Fruit fly (Drosophila melanogaster): ENCODE measurements around the gene CheB93a.

The CheB93a gene

DNA sequence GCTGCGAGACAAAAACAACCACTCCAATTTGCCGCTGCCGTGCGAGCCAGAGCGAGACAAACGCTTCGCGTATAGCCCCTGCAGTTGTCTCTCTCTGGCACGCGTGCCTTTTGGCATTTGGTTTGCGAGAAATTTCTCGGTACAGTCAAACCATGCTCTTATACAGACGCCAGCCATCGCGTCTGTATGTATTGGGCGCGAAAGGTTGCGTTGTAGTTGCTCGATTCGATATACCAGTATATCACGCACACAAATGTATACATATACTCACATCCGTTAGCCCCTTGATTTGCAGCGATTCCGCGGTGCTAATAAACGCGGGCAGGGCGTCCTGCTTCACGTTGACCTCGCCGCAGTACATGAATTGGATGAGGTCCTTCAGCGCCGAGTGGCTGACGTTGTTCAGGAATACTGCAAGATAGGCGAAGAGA is 30.9 kb upstream of the CheB93a start (continued):
- no peak for TF ChIP-seq CG6254 (GFP tag; optimal IDR thresholded peaks at IDR 0.05)
- peak; percentile 38 for TF ChIP-seq CG31365 (tag; optimal IDR thresholded peaks at IDR 0.05)
- no peak for TF ChIP-seq CG4404 (GFP tag; IDR thresholded peaks at IDR 0.05)
- TF ChIP-seq tna (GFP tag; IDR thresholded peaks at IDR 0.05; ENCODE audit: partially characterized antibody), result no peak
- no peak for TF ChIP-seq Xbp1 (GFP tag; optimal IDR thresholded peaks at IDR 0.05)
- peak; percentile 77 for TF ChIP-seq nom (GFP tag; optimal IDR thresholded peaks at IDR 0.05)
- no peak for TF ChIP-seq ken (GFP tag; IDR thresholded peaks at IDR 0.05)
- no peak for TF ChIP-seq slbo (GFP tag; IDR thresholded peaks at IDR 0.05)
- TF ChIP-seq CG6813 (GFP tag; optimal IDR thresholded peaks at IDR 0.05), result peak; percentile 44
- TF ChIP-seq mirr (GFP tag; optimal IDR thresholded peaks at IDR 0.05), result peak; percentile 84
- no peak for TF ChIP-seq danr (GFP tag; IDR thresholded peaks at IDR 0.05)
- no peak for TF ChIP-seq cad (GFP tag; optimal IDR thresholded peaks at IDR 0.05)
- TF ChIP-seq CG10462 (GFP tag; optimal IDR thresholded peaks at IDR 0.05), result no peak
- peak; percentile 18 for TF ChIP-seq CG7839 (tag; optimal IDR thresholded peaks at IDR 0.05)
- TF ChIP-seq CG5180 (GFP tag; optimal IDR thresholded peaks at IDR 0.05), result peak; percentile 87
- TF ChIP-seq CG7357 (GFP tag; IDR thresholded peaks at IDR 0.05), result no peak
- peak; percentile 83 for TF ChIP-seq Med (GFP tag)
- no peak for TF ChIP-seq CG9876 (GFP tag; optimal IDR thresholded peaks at IDR 0.05)
- TF ChIP-seq CG16779 (GFP tag; IDR thresholded peaks at IDR 0.05), result no peak
- peak; percentile 59; the same call in 1 of the 3 replicates for TF ChIP-seq ci (GFP tag; IDR thresholded peaks at IDR 0.05)
- no peak for TF ChIP-seq CG9932 (GFP tag; IDR thresholded peaks at IDR 0.05)
- TF ChIP-seq CG10366 (GFP tag; IDR thresholded peaks at IDR 0.05), result no peak
- peak; percentile 78 for TF ChIP-seq gsb-n (tag; optimal IDR thresholded peaks at IDR 0.05)
- no peak for TF ChIP-seq bab2 (GFP tag; optimal IDR thresholded peaks at IDR 0.05)
- no peak for TF ChIP-seq CG3163 (GFP tag; optimal IDR thresholded peaks at IDR 0.05)
- no peak for TF ChIP-seq eve (GFP tag; optimal IDR thresholded peaks at IDR 0.05)
- TF ChIP-seq Atf6 (GFP tag; IDR thresholded peaks at IDR 0.05), result peak; percentile 34; the same call in 1 of the 2 replicates
- no peak for TF ChIP-seq tio (GFP tag; optimal IDR thresholded peaks at IDR 0.05)
- no peak for TF ChIP-seq CG4854 (GFP tag; optimal IDR thresholded peaks at IDR 0.05)
- peak; percentile 47 for TF ChIP-seq CG6854 (GFP tag; optimal IDR thresholded peaks at IDR 0.05)
- TF ChIP-seq Lim3 (GFP tag; IDR thresholded peaks at IDR 0.05), result no peak
- no peak for TF ChIP-seq H2.0 (GFP tag; IDR thresholded peaks at IDR 0.05)
- no peak for TF ChIP-seq Sry-δ (GFP tag; optimal IDR thresholded peaks at IDR 0.05)
- TF ChIP-seq prd (optimal IDR thresholded peaks at IDR 0.05), result no peak
- no peak for TF ChIP-seq prd (GFP tag; IDR thresholded peaks at IDR 0.05)
- no peak for TF ChIP-seq klu (GFP tag; IDR thresholded peaks at IDR 0.05)
- TF ChIP-seq CkIIα-i1 (GFP tag; IDR thresholded peaks at IDR 0.05), result no peak
- no peak for TF ChIP-seq Neu2 (GFP tag; optimal IDR thresholded peaks at IDR 0.05; ENCODE audit: borderline replicate concordance)
- TF ChIP-seq lbe (GFP tag; optimal IDR thresholded peaks at IDR 0.05), result peak; percentile 49
- no peak for TF ChIP-seq CG2120 (GFP tag; optimal IDR thresholded peaks at IDR 0.05)
- no peak for TF ChIP-seq Deaf1 (tag; optimal IDR thresholded peaks at IDR 0.05)
- TF ChIP-seq pzg (GFP tag; optimal IDR thresholded peaks at IDR 0.05), result peak; percentile 50
- no peak for TF ChIP-seq CG33213 (GFP tag; optimal IDR thresholded peaks at IDR 0.05)
- peak; percentile 64 for TF ChIP-seq sqz (GFP tag; optimal IDR thresholded peaks at IDR 0.05)
- TF ChIP-seq disco-r (GFP tag; optimal IDR thresholded peaks at IDR 0.05), result no peak
- no peak for TF ChIP-seq zfh2 (GFP tag; optimal IDR thresholded peaks at IDR 0.05)
- TF ChIP-seq MBD-R2 (GFP tag; IDR thresholded peaks at IDR 0.05), result peak; percentile 34; the same call in 1 of the 2 replicates
- no peak for TF ChIP-seq CG7786 (GFP tag; optimal IDR thresholded peaks at IDR 0.05)
- no peak for TF ChIP-seq ttk (GFP tag; IDR thresholded peaks at IDR 0.05)
- no peak for TF ChIP-seq CG31441 (GFP tag; IDR thresholded peaks at IDR 0.05)
- peak; percentile 24 for TF ChIP-seq CrebB (tag; optimal IDR thresholded peaks at IDR 0.05)
- TF ChIP-seq inv (GFP tag; IDR thresholded peaks at IDR 0.05; ENCODE audit: partially characterized antibody), result no peak
- no peak for TF ChIP-seq CG15601 (tag; optimal IDR thresholded peaks at IDR 0.05)
